Worm (Caenorhabditis elegans): ENCODE data around the gene idpb-3.

DNA sequence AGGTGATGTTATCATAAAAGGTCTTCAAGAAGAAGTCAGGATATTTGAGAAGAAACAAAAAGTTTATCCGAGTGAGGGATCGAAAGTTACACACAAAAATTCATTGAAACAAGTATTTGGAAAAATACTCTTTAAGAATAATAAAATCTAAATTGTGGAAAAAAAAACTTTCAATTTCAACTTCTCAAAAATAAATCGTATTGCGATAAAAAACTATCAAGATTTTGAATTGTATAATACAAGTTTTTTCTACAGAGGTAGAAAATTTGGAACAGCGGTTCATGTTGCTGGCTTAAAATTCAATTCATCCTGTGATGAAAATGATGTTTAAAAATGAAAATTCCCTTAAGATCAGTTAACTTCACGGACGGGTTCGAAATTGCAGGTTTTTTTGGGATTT is 10.5 kb upstream of the idpb-3 start, which contains the start of gene F09C12.8:
- no peak for TF ChIP-seq pha-4 (tag; optimal IDR thresholded peaks at IDR 0.05)
- TF ChIP-seq F49E8.2 (tag; optimal IDR thresholded peaks at IDR 0.05; ENCODE audit: insufficient read depth): no peak
- TF ChIP-seq snpc-4 (GFP tag; optimal IDR thresholded peaks at IDR 0.05): no peak
- no peak for TF ChIP-seq snpc-4 (tag; optimal IDR thresholded peaks at IDR 0.05)
- no peak for TF ChIP-seq xnd-1 (tag; optimal IDR thresholded peaks at IDR 0.05)
- no peak for TF ChIP-seq zfh-2 (GFP tag; conservative IDR thresholded peaks at IDR 0.05)
- TF ChIP-seq lin-26 (GFP tag; IDR thresholded peaks at IDR 0.05): no peak
- TF ChIP-seq unc-130 (GFP tag; optimal IDR thresholded peaks at IDR 0.05): no peak
- no peak for TF ChIP-seq nhr-179 (tag; optimal IDR thresholded peaks at IDR 0.05)
- TF ChIP-seq ztf-26 (tag; optimal IDR thresholded peaks at IDR 0.05): no peak
- no peak for TF ChIP-seq snpc-3.4 (tag; optimal IDR thresholded peaks at IDR 0.05)
- no peak for TF ChIP-seq C06A6.2 (GFP tag; conservative IDR thresholded peaks at IDR 0.05)
